Fruit fly (Drosophila melanogaster) whole organism, embryonic: ENCODE data around the gene Sgs5.

Experiments used
- B-H1 ChIP-seq: fragments of 200-800 bp; sonication (Bioruptor generic); IDR thresholded peaks from 3 replicates; pipeline ENCODE4 v1.3.6; 2022; ENCODE audit warnings: missing biosample characterization, missing genetic modification characterization
- Bdp1 ChIP-seq: fragments of 200-800 bp; sonication (Bioruptor generic); optimal IDR thresholded peaks from 3 replicates; lab custom pipeline; 2016; ENCODE audit warnings: missing biosample characterization, missing genetic modification characterization
- CG10321 ChIP-seq: fragments of 200-800 bp; sonication (Bioruptor generic); IDR thresholded peaks from 2 replicates; pipeline ENCODE4 v1.3.6; 2022; ENCODE audit warnings: missing biosample characterization, missing genetic modification characterization
- CG11085 ChIP-seq: fragments of 200-800 bp; sonication (Bioruptor generic); IDR thresholded peaks from 2 replicates; pipeline ENCODE4 v1.3.6; 2022; ENCODE audit warnings: missing biosample characterization, missing genetic modification characterization
- CG12071 ChIP-seq: fragments of 200-800 bp; sonication (Bioruptor generic); optimal IDR thresholded peaks from 3 replicates; lab custom pipeline; 2018; ENCODE audit warnings: missing biosample characterization, mild to moderate bottlenecking, missing genetic modification characterization
- CG12299 ChIP-seq: fragments of 200-800 bp; sonication (Bioruptor generic); optimal IDR thresholded peaks from 2 replicates; lab custom pipeline; 2018; ENCODE audit warnings: missing biosample characterization, mild to moderate bottlenecking, missing genetic modification characterization
- CG13775 ChIP-seq: fragments of 200-800 bp; sonication (Bioruptor generic); optimal IDR thresholded peaks from 3 replicates; lab custom pipeline; 2017; ENCODE audit warnings: missing biosample characterization, mild to moderate bottlenecking, missing genetic modification characterization
- CG14860 ChIP-seq: fragments of 200-800 bp; sonication (Bioruptor generic); IDR thresholded peaks from 3 replicates; pipeline ENCODE4 v1.3.6; 2022; ENCODE audit warnings: missing biosample characterization, missing genetic modification characterization; ENCODE audit not compliant: partially characterized antibody
- CG16813 ChIP-seq: fragments of 200-800 bp; sonication (Bioruptor generic); IDR thresholded peaks from 3 replicates; pipeline ENCODE4 v1.3.6; 2022; ENCODE audit warnings: missing biosample characterization, missing genetic modification characterization; ENCODE audit not compliant: partially characterized antibody
- CG17186 ChIP-seq: fragments of 200-800 bp; sonication (Bioruptor generic); optimal IDR thresholded peaks from 3 replicates; lab custom pipeline; 2017; ENCODE audit warnings: missing biosample characterization, missing genetic modification reagents, missing genetic modification characterization
- CG17359 ChIP-seq: fragments of 200-800 bp; sonication (Bioruptor generic); optimal IDR thresholded peaks from 3 replicates; lab custom pipeline; 2018; ENCODE audit warnings: missing biosample characterization, mild to moderate bottlenecking, missing genetic modification characterization, moderate library complexity
- CG18599 ChIP-seq: fragments of 200-800 bp; sonication (Bioruptor generic); optimal IDR thresholded peaks from 3 replicates; lab custom pipeline; 2017; ENCODE audit warnings: missing biosample characterization, missing genetic modification characterization, mild to moderate bottlenecking, moderate library complexity, missing genetic modification reagents
- CG2202 ChIP-seq: fragments of 200-800 bp; sonication (Bioruptor generic); optimal IDR thresholded peaks from 2 replicates; lab custom pipeline; 2018; ENCODE audit warnings: missing biosample characterization, mild to moderate bottlenecking, missing genetic modification characterization
- CG31441 ChIP-seq: fragments of 200-800 bp; sonication (Bioruptor generic); IDR thresholded peaks from 2 replicates; pipeline ENCODE4 v1.3.6; 2022; ENCODE audit warnings: missing biosample characterization, missing genetic modification characterization
- CG4424 ChIP-seq: fragments of 200-800 bp; sonication (Bioruptor generic); optimal IDR thresholded peaks from 3 replicates; lab custom pipeline; 2016; ENCODE audit warnings: missing biosample characterization, missing genetic modification characterization
- CG6683 ChIP-seq: fragments of 200-800 bp; sonication (Bioruptor generic); optimal IDR thresholded peaks from 2 replicates; lab custom pipeline; 2017; ENCODE audit warnings: missing biosample characterization, mild to moderate bottlenecking, missing genetic modification characterization, missing genetic modification reagents
- CG6689 ChIP-seq: fragments of 200-800 bp; sonication (Bioruptor generic); IDR thresholded peaks from 2 replicates; pipeline ENCODE4 v1.3.6; 2022; ENCODE audit warnings: missing biosample characterization, missing genetic modification characterization
- CG6813 ChIP-seq: fragments of 200-800 bp; sonication (Bioruptor generic); optimal IDR thresholded peaks from 2 replicates; lab custom pipeline; 2017; ENCODE audit warnings: missing biosample characterization, missing genetic modification characterization, mild to moderate bottlenecking, moderate library complexity, missing genetic modification reagents
- CG8924 ChIP-seq: fragments of 200-800 bp; optimal IDR thresholded peaks from 3 replicates; lab custom pipeline; 2019; ENCODE audit warnings: missing biosample characterization, mild to moderate bottlenecking, missing genetic modification characterization, moderate library complexity
- CkIIα-i1 ChIP-seq: fragments of 200-800 bp; sonication (Bioruptor generic); IDR thresholded peaks from 2 replicates; pipeline ENCODE4 v1.3.6; 2022; ENCODE audit warnings: missing biosample characterization, missing genetic modification characterization
- Dref ChIP-seq: fragments of 200-800 bp; sonication (Bioruptor generic); IDR thresholded peaks from 2 replicates; pipeline ENCODE4 v1.3.6; 2022; ENCODE audit warnings: missing biosample characterization, missing genetic modification characterization
- GATAe ChIP-seq: fragments of 200-800 bp; sonication (Bioruptor generic); conservative IDR thresholded peaks from 2 replicates; pipeline ENCODE4 v1.3.6; 2022; ENCODE audit warnings: missing biosample characterization, missing genetic modification characterization
- HHEX ChIP-seq: fragments of 200-800 bp; sonication (Bioruptor generic); optimal IDR thresholded peaks from 3 replicates; lab custom pipeline; 2017; ENCODE audit warnings: missing biosample characterization, mild to moderate bottlenecking, missing genetic modification characterization, missing genetic modification reagents
- HLH4C ChIP-seq: fragments of 200-800 bp; sonication (Bioruptor generic); IDR thresholded peaks from 3 replicates; pipeline ENCODE4 v1.3.6; 2022; ENCODE audit warnings: missing biosample characterization, missing genetic modification characterization; ENCODE audit not compliant: partially characterized antibody
- Hmr ChIP-seq: fragments of 200-800 bp; sonication (Bioruptor generic); optimal IDR thresholded peaks from 3 replicates; lab custom pipeline; 2017; ENCODE audit warnings: mild to moderate bottlenecking, missing biosample characterization, missing genetic modification reagents, missing genetic modification characterization
- Hr39 ChIP-seq: fragments of >200 bp; optimal IDR thresholded peaks from 2 replicates; lab custom pipeline; 2017
- Meics ChIP-seq: fragments of 200-800 bp; sonication (Bioruptor generic); optimal IDR thresholded peaks from 2 replicates; lab custom pipeline; 2017; ENCODE audit warnings: missing biosample characterization, mild to moderate bottlenecking, missing genetic modification characterization
- Scr ChIP-seq: fragments of 200-800 bp; sonication (Bioruptor generic); IDR thresholded peaks from 2 replicates; pipeline ENCODE4 v1.3.6; 2022; ENCODE audit warnings: missing biosample characterization, missing genetic modification characterization; ENCODE audit not compliant: partially characterized antibody
- Taf1 ChIP-seq: fragments of 200-800 bp; sonication (Bioruptor generic); IDR thresholded peaks from 2 replicates; pipeline ENCODE4 v1.3.6; 2022; ENCODE audit warnings: missing biosample characterization, missing genetic modification characterization
- ato ChIP-seq: fragments of 200-800 bp; sonication (Bioruptor generic); IDR thresholded peaks from 2 replicates; pipeline ENCODE4 v1.3.6; 2022; ENCODE audit warnings: missing biosample characterization, missing genetic modification characterization; ENCODE audit not compliant: partially characterized antibody
- bbx ChIP-seq: fragments of 200-800 bp; sonication (Bioruptor generic); IDR thresholded peaks from 2 replicates; pipeline ENCODE4 v1.3.6; 2022; ENCODE audit warnings: missing biosample characterization, missing genetic modification characterization; ENCODE audit not compliant: partially characterized antibody
- dm ChIP-seq: fragments of 200-800 bp; sonication (Bioruptor generic); optimal IDR thresholded peaks from 3 replicates; lab custom pipeline; 2016; ENCODE audit warnings: missing biosample characterization, missing genetic modification characterization
- ftz-f1 ChIP-seq: fragments of 200-800 bp; sonication (Bioruptor generic); optimal IDR thresholded peaks from 2 replicates; lab custom pipeline; 2016; ENCODE audit warnings: missing biosample characterization, missing genetic modification characterization
- grau ChIP-seq: fragments of 200-800 bp; optimal IDR thresholded peaks from 3 replicates; lab custom pipeline; 2019; ENCODE audit warnings: missing biosample characterization, mild to moderate bottlenecking, missing genetic modification characterization, moderate library complexity
- gro ChIP-seq: fragments of 200-800 bp; sonication (Bioruptor generic); optimal IDR thresholded peaks from 2 replicates; lab custom pipeline; 2016; ENCODE audit warnings: missing biosample characterization, missing genetic modification characterization
- hb ChIP-seq: fragments of 200-800 bp; sonication (Bioruptor generic); IDR thresholded peaks from 3 replicates; pipeline ENCODE4 v1.3.6; 2022; ENCODE audit warnings: missing biosample characterization, missing genetic modification characterization; ENCODE audit not compliant: partially characterized antibody
- kah ChIP-seq: fragments of 200-800 bp; sonication (Bioruptor generic); optimal IDR thresholded peaks from 2 replicates; lab custom pipeline; 2018; ENCODE audit warnings: missing biosample characterization, mild to moderate bottlenecking, missing genetic modification characterization
- klu ChIP-seq: fragments of 200-800 bp; sonication (Bioruptor generic); IDR thresholded peaks from 2 replicates; pipeline ENCODE4 v1.3.6; 2022; ENCODE audit warnings: missing biosample characterization, missing genetic modification characterization
- knrl ChIP-seq: fragments of 200-800 bp; sonication (Bioruptor generic); IDR thresholded peaks from 3 replicates; pipeline ENCODE4 v1.3.6; 2022; ENCODE audit warnings: missing biosample characterization, missing genetic modification characterization; ENCODE audit not compliant: partially characterized antibody
- nmo ChIP-seq: fragments of 200-800 bp; sonication (Bioruptor generic); optimal IDR thresholded peaks from 2 replicates; lab custom pipeline; 2018; ENCODE audit warnings: missing biosample characterization, mild to moderate bottlenecking, missing genetic modification characterization, moderate library complexity
- pho ChIP-seq: fragments of 200-800 bp; sonication (Bioruptor generic); optimal IDR thresholded peaks from 2 replicates; lab custom pipeline; 2016; ENCODE audit warnings: missing biosample characterization, missing genetic modification characterization
- phol ChIP-seq: fragments of 200-800 bp; sonication (Bioruptor generic); optimal IDR thresholded peaks from 3 replicates; lab custom pipeline; 2018; ENCODE audit warnings: missing biosample characterization, mild to moderate bottlenecking, missing genetic modification characterization, moderate library complexity
- pum ChIP-seq: fragments of 200-800 bp; sonication (Bioruptor generic); optimal IDR thresholded peaks from 2 replicates; lab custom pipeline; 2016; ENCODE audit warnings: missing biosample characterization, missing genetic modification characterization
- ranshi ChIP-seq: fragments of 200-800 bp; sonication (Bioruptor generic); IDR thresholded peaks from 2 replicates; pipeline ENCODE4 v1.3.6; 2022; ENCODE audit warnings: missing biosample characterization, missing genetic modification characterization
- schlank ChIP-seq: fragments of 200-800 bp; sonication (Bioruptor generic); optimal IDR thresholded peaks from 2 replicates; lab custom pipeline; 2018; ENCODE audit warnings: missing biosample characterization, mild to moderate bottlenecking, missing genetic modification characterization
- so ChIP-seq: fragments of 200-800 bp; sonication (Bioruptor generic); IDR thresholded peaks from 3 replicates; pipeline ENCODE4 v1.3.6; 2022; ENCODE audit warnings: missing biosample characterization, missing genetic modification characterization
- tin ChIP-seq: fragments of 200-800 bp; sonication (Bioruptor generic); optimal IDR thresholded peaks from 3 replicates; lab custom pipeline; 2016; ENCODE audit warnings: missing biosample characterization, missing genetic modification characterization
- zen2 ChIP-seq: fragments of 200-800 bp; sonication (Bioruptor generic); IDR thresholded peaks from 3 replicates; pipeline ENCODE4 v1.3.6; 2022; ENCODE audit warnings: missing biosample characterization, missing genetic modification characterization; ENCODE audit not compliant: partially characterized antibody
- zfh1 ChIP-seq: fragments of 200-800 bp; sonication (Bioruptor generic); IDR thresholded peaks from 3 replicates; pipeline ENCODE4 v1.3.6; 2022; ENCODE audit warnings: missing biosample characterization, missing genetic modification characterization

Sgs5 gene

dm6 chr3R:17617976-17618308 is 22.8 kb downstream of the Sgs5 start (continued):
- TF ChIP-seq CG14860 (GFP tag; lab: Robert Waterston, UW) = peak; percentile 93
- no peak for TF ChIP-seq Meics (GFP tag; lab: Kevin White, UChicago)
- TF ChIP-seq CG12071 = no peak
- peak; percentile 78 for TF ChIP-seq ato (GFP tag; lab: Robert Waterston, UW)
- TF ChIP-seq tin (GFP tag; lab: Kevin White, UChicago) = no peak
- TF ChIP-seq hb (GFP tag; lab: Robert Waterston, UW) = peak; percentile 82; the same call in 2 of the 3 replicates
- TF ChIP-seq pum = no peak
- no peak for TF ChIP-seq CG2202
- TF ChIP-seq knrl (GFP tag; lab: Robert Waterston, UW) = peak; percentile 76; the same call in 2 of the 3 replicates
- TF ChIP-seq Hr39 (lab: Kevin White, UChicago) = no peak
- TF ChIP-seq CG13775 (GFP tag; lab: Kevin White, UChicago) = no peak
- no peak for TF ChIP-seq CG6683 (GFP tag; lab: Kevin White, UChicago)
- TF ChIP-seq dm (GFP tag; lab: Kevin White, UChicago) = no peak

dm6 chr3R:17618699-17619150 is 23.6 kb downstream of the Sgs5 start, which contains the start of the genes CG14324 and CG14326:
Gene CG14324, minus strand, starts transcription at chr3R:17618799.
Gene CG14326, plus strand, starts transcription at chr3R:17619100.
- TF ChIP-seq CG8924 (tag; lab: Kevin White, UChicago) (no peak), Dref (no peak), CG16813 (GFP tag; lab: Robert Waterston, UW) (no peak), CG12299 (tag; lab: Kevin White, UChicago) (no peak), GATAe (GFP tag; lab: Robert Waterston, UW) (no peak), Taf1 (GFP tag; lab: Robert Waterston, UW) (no peak), HHEX (GFP tag; lab: Kevin White, UChicago) (no peak), CkIIα-i1 (GFP tag; lab: Robert Waterston, UW) (no peak), Hmr (no peak), schlank (tag; lab: Kevin White, UChicago) (no peak), bbx (GFP tag; lab: Robert Waterston, UW) (no peak), CG4424 (GFP tag; lab: Kevin White, UChicago) (no peak), CG31441 (GFP tag; lab: Robert Waterston, UW) (no peak), CG10321 (GFP tag; lab: Robert Waterston, UW) (no peak), so (GFP tag; lab: Robert Waterston, UW) (no peak), Bdp1 (no peak), phol (tag; lab: Kevin White, UChicago) (no peak)

dm6 chr3R:17619726-17620282 is 24.6 kb downstream of the Sgs5 start:
- TF ChIP-seq klu (no peak), B-H1 (GFP tag; lab: Robert Waterston, UW) (no peak; the same call in 2 of the 3 replicates), pho (GFP tag; lab: Kevin White, UChicago) (no peak), CG6813 (GFP tag; lab: Kevin White, UChicago) (no peak), ranshi (GFP tag; lab: Robert Waterston, UW) (no peak), CG6689 (GFP tag; lab: Robert Waterston, UW) (no peak), nmo (GFP tag; lab: Kevin White, UChicago) (no peak), ftz-f1 (no peak), CG11085 (GFP tag; lab: Robert Waterston, UW) (no peak), zen2 (peak; percentile 56), CG18599 (no peak), Scr (GFP tag; lab: Robert Waterston, UW) (peak; percentile 84), CG17359 (tag; lab: Kevin White, UChicago) (no peak), grau (tag; lab: Kevin White, UChicago) (peak; percentile 9), CG17186 (no peak), kah (GFP tag; lab: Kevin White, UChicago) (peak; percentile 32), zfh1 (GFP tag; lab: Robert Waterston, UW) (no peak), HLH4C (GFP tag; lab: Robert Waterston, UW) (peak; percentile 89), gro (no peak)
